Worm (Caenorhabditis elegans): ENCODE results near the gene C16C10.1.

C16C10.1 gene

ce11 chrIII:4166745-4167144 lies 14.5 kb downstream of the C16C10.1 start, which contains the start of gene rnf-5:
TSS of gene rnf-5 (minus strand) at chrIII:4166845.
- TF ChIP-seq C16A3.4 (tag; optimal IDR thresholded peaks at IDR 0.05) (no peak), mdl-1 (tag; optimal IDR thresholded peaks at IDR 0.05) (no peak), lin-15B (tag; optimal IDR thresholded peaks at IDR 0.05) (no peak), hlh-17 (GFP tag; optimal IDR thresholded peaks at IDR 0.05; ENCODE audit: borderline replicate concordance) (no peak), C04F5.9 (tag; optimal IDR thresholded peaks at IDR 0.05) (no peak), tbx-2 (tag; optimal IDR thresholded peaks at IDR 0.05) (no peak), egl-13 (tag; optimal IDR thresholded peaks at IDR 0.05) (no peak), ceh-90 (tag; optimal IDR thresholded peaks at IDR 0.05) (no peak), fkh-8 (tag; optimal IDR thresholded peaks at IDR 0.05) (no peak), aly-2 (tag; optimal IDR thresholded peaks at IDR 0.05) (no peak), sup-37 (GFP tag; optimal IDR thresholded peaks at IDR 0.05) (no peak), mep-1 (tag; optimal IDR thresholded peaks at IDR 0.05) (no peak), swsn-7 (tag; optimal IDR thresholded peaks at IDR 0.05) (no peak), fos-1 (tag; optimal IDR thresholded peaks at IDR 0.05) (no peak), lir-3 (tag; optimal IDR thresholded peaks at IDR 0.05; ENCODE audit: poor library complexity) (no peak), hpl-2 (GFP tag; optimal IDR thresholded peaks at IDR 0.05) (no peak), nhr-11 (tag; optimal IDR thresholded peaks at IDR 0.05) (no peak), C34B4.2 (tag; optimal IDR thresholded peaks at IDR 0.05) (no peak), nhr-237 (tag; optimal IDR thresholded peaks at IDR 0.05) (no peak)

- no peak for TF ChIP-seq snpc-4 (tag; optimal IDR thresholded peaks at IDR 0.05)
- no peak for TF ChIP-seq nhr-90 (tag; optimal IDR thresholded peaks at IDR 0.05; ENCODE audit: poor library complexity)
- TF ChIP-seq ceh-8 (GFP tag; optimal IDR thresholded peaks at IDR 0.05) = no peak
- TF ChIP-seq unc-130 (tag; optimal IDR thresholded peaks at IDR 0.05) = no peak
- TF ChIP-seq dpl-1 (GFP tag; optimal IDR thresholded peaks at IDR 0.05) = no peak
- TF ChIP-seq grh-1 (GFP tag; IDR thresholded peaks at IDR 0.05) = no peak
- TF ChIP-seq jun-1 (tag; optimal IDR thresholded peaks at IDR 0.05) = no peak
- no peak for TF ChIP-seq mep-1 (tag; optimal IDR thresholded peaks at IDR 0.05)
- TF ChIP-seq ceh-90 (tag; optimal IDR thresholded peaks at IDR 0.05) = no peak
- no peak for TF ChIP-seq hlh-4 (tag; optimal IDR thresholded peaks at IDR 0.05)
- TF ChIP-seq nhr-71 (tag; optimal IDR thresholded peaks at IDR 0.05) = no peak
- TF ChIP-seq sptf-1 (tag; optimal IDR thresholded peaks at IDR 0.05) = no peak
- no peak for TF ChIP-seq nhr-85 (tag)
- TF ChIP-seq efl-3 (GFP tag; optimal IDR thresholded peaks at IDR 0.05) = no peak
- TF ChIP-seq ces-1 (GFP tag; optimal IDR thresholded peaks at IDR 0.05) = no peak
- TF ChIP-seq nhr-12 (tag; optimal IDR thresholded peaks at IDR 0.05) = no peak
- TF ChIP-seq Y116A8C.19 (tag; optimal IDR thresholded peaks at IDR 0.05; ENCODE audit: borderline replicate concordance) = no peak
- no peak for TF ChIP-seq unc-62 (GFP tag; optimal IDR thresholded peaks at IDR 0.05)
Observed at ce11 chrIII:4164071-4164470, 17.2 kb downstream of the C16C10.1 start, which contains the start of gene C16C10.8. TSS of gene C16C10.8 (minus strand) at chrIII:4164171.

ce11 chrIII:4160937-4161336 lies 20.3 kb downstream of the C16C10.1 start, which contains the start of gene C01G12.16:
TSS of gene C01G12.16 (plus strand) at chrIII:4161237.
- no peak for TF ChIP-seq ceh-8 (GFP tag; optimal IDR thresholded peaks at IDR 0.05)

- TF ChIP-seq rnt-1 (tag; optimal IDR thresholded peaks at IDR 0.05) (no peak), efl-1 (optimal IDR thresholded peaks at IDR 0.05) (no peak), efl-1 (GFP tag; optimal IDR thresholded peaks at IDR 0.05 in 1 of 2) (no peak), nhr-20 (tag; optimal IDR thresholded peaks at IDR 0.05) (no peak), ces-1 (GFP tag; optimal IDR thresholded peaks at IDR 0.05) (no peak), nhr-77 (tag; optimal IDR thresholded peaks at IDR 0.05) (no peak)
Observed at ce11 chrIII:4157298-4157697, 23.9 kb downstream of the C16C10.1 start, which contains the start of gene C16C10.9. TSS of gene C16C10.9 (minus strand) at chrIII:4157398.

All from whole organism, L1 larva.